Fruit fly (Drosophila melanogaster) whole organism, prepupa: ENCODE data around the gene RpL3.

ENCODE experiments used
- CG10631 ChIP-seq: fragments of 200-800 bp; sonication (Bioruptor generic); optimal IDR thresholded peaks from 2 replicates; lab custom pipeline; 2016; ENCODE audit warnings: missing biosample characterization, missing genetic modification characterization
- CG10669 ChIP-seq: fragments of 200-800 bp; sonication (Bioruptor generic); optimal IDR thresholded peaks from 3 replicates; lab custom pipeline; 2018; ENCODE audit warnings: missing biosample characterization, mild to moderate bottlenecking, missing genetic modification characterization, moderate library complexity
- CG11294 ChIP-seq: fragments of 200-800 bp; sonication (Bioruptor generic); IDR thresholded peaks from 2 replicates; pipeline ENCODE4 v1.3.6; 2022; ENCODE audit warnings: missing biosample characterization, missing genetic modification characterization
- CG11762 ChIP-seq: fragments of 200-800 bp; sonication (Bioruptor generic); optimal IDR thresholded peaks from 3 replicates; lab custom pipeline; 2016; ENCODE audit warnings: missing biosample characterization, missing genetic modification characterization; ENCODE audit not compliant: insufficient read depth
- CG15336 ChIP-seq: fragments of 200-800 bp; sonication (Bioruptor generic); IDR thresholded peaks from 2 replicates; pipeline ENCODE4 v1.3.6; 2022; ENCODE audit warnings: missing biosample characterization, missing genetic modification characterization
- CG1621 ChIP-seq: fragments of 200-800 bp; sonication (Bioruptor generic); optimal IDR thresholded peaks from 3 replicates; lab custom pipeline; 2018; ENCODE audit warnings: missing biosample characterization, mild to moderate bottlenecking, missing genetic modification characterization
- CG16779 ChIP-seq: fragments of 200-800 bp; sonication (Bioruptor generic); optimal IDR thresholded peaks from 3 replicates; lab custom pipeline; 2017; ENCODE audit warnings: missing biosample characterization, mild to moderate bottlenecking, missing genetic modification characterization
- CG3032 ChIP-seq: fragments of 200-800 bp; optimal IDR thresholded peaks from 2 replicates; lab custom pipeline; 2019; ENCODE audit warnings: missing biosample characterization, mild to moderate bottlenecking, missing genetic modification characterization, moderate library complexity
- CG31627 ChIP-seq: fragments of 200-800 bp; sonication (Bioruptor generic); optimal IDR thresholded peaks from 3 replicates; lab custom pipeline; 2016; ENCODE audit warnings: missing biosample characterization, missing genetic modification characterization
- CG32006 ChIP-seq: fragments of 200-800 bp; sonication (Bioruptor generic); optimal IDR thresholded peaks from 3 replicates; lab custom pipeline; 2017; ENCODE audit warnings: missing biosample characterization, mild to moderate bottlenecking, missing genetic modification characterization
- CG34406 ChIP-seq: fragments of 200-800 bp; sonication (Bioruptor generic); optimal IDR thresholded peaks from 3 replicates; lab custom pipeline; 2016; ENCODE audit warnings: missing biosample characterization, missing genetic modification characterization
- CG3919 ChIP-seq: fragments of 200-800 bp; sonication (Bioruptor generic); optimal IDR thresholded peaks from 3 replicates; lab custom pipeline; 2016; ENCODE audit warnings: missing biosample characterization, missing genetic modification characterization
- CG4318 ChIP-seq: fragments of 200-800 bp; sonication (Bioruptor generic); optimal IDR thresholded peaks from 3 replicates; lab custom pipeline; 2017; ENCODE audit warnings: missing biosample characterization, mild to moderate bottlenecking, missing genetic modification characterization
- CG6163 ChIP-seq: fragments of 200-800 bp; sonication (Bioruptor generic); IDR thresholded peaks from 3 replicates; pipeline ENCODE4 v1.3.6; 2022; ENCODE audit warnings: missing biosample characterization, missing genetic modification characterization
- CG6276 ChIP-seq: fragments of 200-800 bp; sonication (Bioruptor generic); optimal IDR thresholded peaks from 2 replicates; lab custom pipeline; 2017; ENCODE audit warnings: missing biosample characterization, mild to moderate bottlenecking, missing genetic modification characterization
- CG6792 ChIP-seq: fragments of 200-800 bp; sonication (Bioruptor generic); optimal IDR thresholded peaks from 3 replicates; lab custom pipeline; 2016; ENCODE audit warnings: missing biosample characterization, missing genetic modification characterization
- CG6808 ChIP-seq: fragments of 200-800 bp; sonication (Bioruptor generic); optimal IDR thresholded peaks from 3 replicates; lab custom pipeline; 2017; ENCODE audit warnings: missing biosample characterization, missing genetic modification characterization, mild to moderate bottlenecking, moderate library complexity, missing genetic modification reagents
- CG6854 ChIP-seq: fragments of 200-800 bp; sonication (Bioruptor generic); optimal IDR thresholded peaks from 2 replicates; lab custom pipeline; 2017; ENCODE audit warnings: missing biosample characterization, mild to moderate bottlenecking, missing genetic modification characterization
- CG7368 ChIP-seq: fragments of 200-800 bp; sonication (Bioruptor generic); optimal IDR thresholded peaks from 3 replicates; lab custom pipeline; 2016; ENCODE audit warnings: missing biosample characterization, missing genetic modification characterization
- CG8119 ChIP-seq: fragments of 200-800 bp; sonication (Bioruptor generic); IDR thresholded peaks from 3 replicates; pipeline ENCODE4 v1.3.6; 2022; ENCODE audit warnings: missing biosample characterization, missing genetic modification characterization
- CG8319 ChIP-seq: fragments of 200-800 bp; sonication (Bioruptor generic); optimal IDR thresholded peaks from 3 replicates; lab custom pipeline; 2016; ENCODE audit warnings: missing biosample characterization, missing genetic modification characterization
- CG8632 ChIP-seq: fragments of 200-800 bp; sonication (Bioruptor generic); optimal IDR thresholded peaks from 3 replicates; lab custom pipeline; 2016; ENCODE audit warnings: missing biosample characterization, missing genetic modification characterization
- Eip75B ChIP-seq: fragments of 200-800 bp; sonication (Bioruptor generic); optimal IDR thresholded peaks from 3 replicates; lab custom pipeline; 2016; ENCODE audit warnings: missing biosample characterization, missing genetic modification characterization
- Eip78C ChIP-seq: fragments of 200-800 bp; sonication (Bioruptor generic); peaks from one replicate; lab custom pipeline; 2016; ENCODE audit warnings: missing biosample characterization, missing genetic modification characterization
- Ets21C ChIP-seq: fragments of 200-800 bp; sonication (Bioruptor generic); optimal IDR thresholded peaks from 3 replicates; lab custom pipeline; 2016; ENCODE audit warnings: missing biosample characterization, missing genetic modification characterization
- Ets96B ChIP-seq: fragments of 200-800 bp; optimal IDR thresholded peaks from 2 replicates; lab custom pipeline; 2019; ENCODE audit warnings: missing biosample characterization, mild to moderate bottlenecking, missing genetic modification characterization, moderate library complexity
- Gug ChIP-seq: fragments of 200-800 bp; sonication (Bioruptor generic); IDR thresholded peaks from 2 replicates; pipeline ENCODE4 v1.3.6; 2022; ENCODE audit warnings: missing biosample characterization, missing genetic modification characterization
- Hr38 ChIP-seq: sonication (Bioruptor generic); optimal IDR thresholded peaks from 2 replicates; lab custom pipeline; 2016; ENCODE audit warnings: missing biosample characterization, missing genetic modification characterization
- Hr39 ChIP-seq: fragments of 200-800 bp; sonication (Bioruptor generic); optimal IDR thresholded peaks from 2 replicates; lab custom pipeline; 2016; ENCODE audit warnings: missing biosample characterization, missing genetic modification characterization
- Hr4 ChIP-seq: fragments of 200-800 bp; sonication (Bioruptor generic); optimal IDR thresholded peaks from 3 replicates; lab custom pipeline; 2016; ENCODE audit warnings: missing biosample characterization, missing genetic modification characterization
- Lpt ChIP-seq: fragments of 200-800 bp; sonication (Bioruptor generic); optimal IDR thresholded peaks from 3 replicates; lab custom pipeline; 2016; ENCODE audit warnings: missing biosample characterization, missing genetic modification characterization
- Met ChIP-seq: fragments of 200-800 bp; sonication (Bioruptor generic); optimal IDR thresholded peaks from 3 replicates; lab custom pipeline; 2016; ENCODE audit warnings: missing biosample characterization, missing genetic modification characterization
- OdsH ChIP-seq: fragments of 200-800 bp; sonication (Bioruptor generic); optimal IDR thresholded peaks from 3 replicates; lab custom pipeline; 2016; ENCODE audit warnings: missing biosample characterization, missing genetic modification characterization
- Sox102F ChIP-seq: fragments of 200-800 bp; sonication (Bioruptor generic); optimal IDR thresholded peaks from 2 replicates; lab custom pipeline; 2016; ENCODE audit warnings: missing biosample characterization, mild to moderate bottlenecking, missing genetic modification characterization
- Sox14 ChIP-seq: fragments of 200-800 bp; sonication (Bioruptor generic); optimal IDR thresholded peaks from 3 replicates; lab custom pipeline; 2016; ENCODE audit warnings: missing biosample characterization, missing genetic modification characterization
- Sox15 ChIP-seq: fragments of 200-800 bp; sonication (Bioruptor generic); optimal IDR thresholded peaks from 3 replicates; lab custom pipeline; 2016; ENCODE audit warnings: missing biosample characterization, missing genetic modification characterization
- acj6 ChIP-seq: fragments of 200-800 bp; sonication (Bioruptor generic); optimal IDR thresholded peaks from 3 replicates; lab custom pipeline; 2016; ENCODE audit warnings: missing biosample characterization, missing genetic modification characterization
- cyc ChIP-seq: fragments of 200-800 bp; sonication (Bioruptor generic); optimal IDR thresholded peaks from 3 replicates; lab custom pipeline; 2016; ENCODE audit warnings: missing biosample characterization, missing genetic modification characterization
- dac ChIP-seq: fragments of 200-800 bp; sonication (Bioruptor generic); optimal IDR thresholded peaks from 2 replicates; lab custom pipeline; 2017; ENCODE audit warnings: missing biosample characterization, mild to moderate bottlenecking, missing genetic modification characterization
- dsx ChIP-seq: fragments of 200-800 bp; optimal IDR thresholded peaks from 3 replicates; lab custom pipeline; 2019; ENCODE audit warnings: missing biosample characterization, mild to moderate bottlenecking, missing genetic modification characterization, moderate library complexity; ENCODE audit not compliant: poor library complexity, severe bottlenecking
- eg ChIP-seq: fragments of 200-800 bp; sonication (Bioruptor generic); IDR thresholded peaks from 3 replicates; pipeline ENCODE4 v1.3.6; 2022; ENCODE audit warnings: missing biosample characterization, missing genetic modification characterization
- fd59A ChIP-seq: fragments of 200-800 bp; sonication (Bioruptor generic); optimal IDR thresholded peaks from 2 replicates; lab custom pipeline; 2017; ENCODE audit warnings: missing biosample characterization, mild to moderate bottlenecking, missing genetic modification characterization, missing genetic modification reagents
- fkh ChIP-seq: fragments of 200-800 bp; sonication (Bioruptor generic); optimal IDR thresholded peaks from 3 replicates; lab custom pipeline; 2017; ENCODE audit warnings: missing biosample characterization, mild to moderate bottlenecking, missing genetic modification characterization, moderate library complexity
- lz ChIP-seq: fragments of 200-800 bp; sonication (Bioruptor generic); optimal IDR thresholded peaks from 3 replicates; lab custom pipeline; 2016; ENCODE audit warnings: missing biosample characterization, missing genetic modification characterization
- net ChIP-seq: fragments of 200-800 bp; sonication (Bioruptor generic); optimal IDR thresholded peaks from 3 replicates; lab custom pipeline; 2016; ENCODE audit warnings: missing biosample characterization, missing genetic modification characterization
- salr ChIP-seq, 2 experiments: fragments of 200-800 bp; sonication (Bioruptor generic); optimal IDR thresholded peaks; 3 replicates each; lab custom pipeline; 2016 to 2018; ENCODE audit warnings: missing biosample characterization in 2 of 2, missing genetic modification characterization in 2 of 2, mild to moderate bottlenecking in 1 of 2
- spab ChIP-seq: fragments of 200-800 bp; sonication (Bioruptor generic); optimal IDR thresholded peaks from 2 replicates; lab custom pipeline; 2017; ENCODE audit warnings: missing biosample characterization, mild to moderate bottlenecking, missing genetic modification characterization, missing genetic modification reagents
- ss ChIP-seq, 2 experiments: fragments of 200-800 bp; sonication (Bioruptor generic); optimal IDR thresholded peaks; 2 replicates in 1 of 2; 3 replicates in 1 of 2; lab custom pipeline; 2017 to 2018; ENCODE audit warnings: mild to moderate bottlenecking in 2 of 2, missing biosample characterization in 2 of 2, missing genetic modification characterization in 2 of 2, moderate library complexity in 1 of 2
- svp ChIP-seq: fragments of 200-800 bp; sonication (Bioruptor generic); peaks from one replicate; lab custom pipeline; 2016; ENCODE audit warnings: missing biosample characterization, missing genetic modification characterization
- vri ChIP-seq: fragments of 200-800 bp; sonication (Bioruptor generic); optimal IDR thresholded peaks from 3 replicates; lab custom pipeline; 2016; ENCODE audit warnings: missing biosample characterization, mild to moderate bottlenecking, missing genetic modification characterization

RpL3 gene

dm6 chr3R:11221437-11222230 is at the start of gene RpL3, which contains the start of gene CG6693:
Gene RpL3, plus strand, starts transcription at chr3R:11221894.
Gene CG6693, minus strand, starts transcription at chr3R:11221639.
- TF ChIP-seq fkh (GFP tag; lab: Kevin White, UChicago) (peak; percentile 28), Sox15 (GFP tag; lab: Kevin White, UChicago) (no peak), CG1621 (tag; lab: Kevin White, UChicago) (peak; percentile 58), dsx (GFP tag; lab: Kevin White, UChicago) (peak; percentile 75), Lpt (peak; percentile 11), fd59A (GFP tag; lab: Kevin White, UChicago) (peak; percentile 23), CG15336 (GFP tag; lab: Robert Waterston, UW) (peak; percentile 44; the same call in 1 of the 2 replicates), CG6276 (GFP tag; lab: Kevin White, UChicago) (no peak), dac (no peak), CG32006 (GFP tag; lab: Kevin White, UChicago) (no peak), CG8632 (GFP tag; lab: Kevin White, UChicago) (peak; percentile 40), lz (GFP tag; lab: Kevin White, UChicago) (peak; percentile 54), CG4318 (GFP tag; lab: Kevin White, UChicago) (no peak), Gug (no peak), Sox102F (GFP tag; lab: Kevin White, UChicago) (peak; percentile 87), ss (GFP tag; optimal IDR thresholded peaks at IDR 0.05; lab: Kevin White, UChicago) (peak; percentile 82 to 83), Eip78C (GFP tag; lab: Kevin White, UChicago) (peak; percentile 91), Hr39 (GFP tag; lab: Kevin White, UChicago) (peak; percentile 34), vri (GFP tag; lab: Kevin White, UChicago) (peak; percentile 86), Met (GFP tag; lab: Kevin White, UChicago) (peak; percentile 73), Sox14 (GFP tag; lab: Kevin White, UChicago) (peak; percentile 53), CG10669 (GFP tag; lab: Kevin White, UChicago) (peak; percentile 61), CG11762 (peak; percentile 51), Hr4 (GFP tag; lab: Kevin White, UChicago) (no peak), Eip75B (GFP tag; lab: Kevin White, UChicago) (peak; percentile 83), cyc (GFP tag; lab: Kevin White, UChicago) (peak; percentile 41), OdsH (GFP tag; lab: Kevin White, UChicago) (no peak), CG10631 (GFP tag; lab: Kevin White, UChicago) (no peak), CG6163 (GFP tag; lab: Robert Waterston, UW) (peak; percentile 68), CG6854 (GFP tag; lab: Kevin White, UChicago) (peak; percentile 93), eg (peak; percentile 72; the same call in 2 of the 3 replicates), net (GFP tag; lab: Kevin White, UChicago) (peak; percentile 77), CG7368 (peak; percentile 59), CG31627 (peak; percentile 22), CG6792 (GFP tag; lab: Kevin White, UChicago) (peak; percentile 43), CG6808 (GFP tag; lab: Kevin White, UChicago) (peak; percentile 67), Ets96B (tag; lab: Kevin White, UChicago) (peak; percentile 59), Ets21C (peak; percentile 28), salr (GFP tag; optimal IDR thresholded peaks at IDR 0.05; lab: Kevin White, UChicago) (peak in 1 of 2 experiments; percentile 50), CG11294 (no peak), svp (GFP tag; lab: Kevin White, UChicago) (no peak), spab (GFP tag; lab: Kevin White, UChicago) (no peak), CG8119 (GFP tag; lab: Robert Waterston, UW) (peak; percentile 52; the same call in 2 of the 3 replicates), CG3032 (tag; lab: Kevin White, UChicago) (peak; percentile 50), CG16779 (tag; lab: Kevin White, UChicago) (peak; percentile 78), CG3919 (GFP tag; lab: Kevin White, UChicago) (peak; percentile 76), CG34406 (GFP tag; lab: Kevin White, UChicago) (peak; percentile 52), CG8319 (GFP tag; lab: Kevin White, UChicago) (no peak), acj6 (GFP tag; lab: Kevin White, UChicago) (no peak), Hr38 (GFP tag; lab: Kevin White, UChicago) (no peak)
